Worm (Caenorhabditis elegans): ENCODE results near the gene Y57A10B.6.

ce11 chrII:12382625-12383562 lies 7.0 kb upstream of the Y57A10B.6 start, which contains the start of gene btb-14:
- no peak for TF ChIP-seq T22C8.4 (GFP tag; IDR thresholded peaks at IDR 0.05)
- no peak for TF ChIP-seq flt-1 (GFP tag; IDR thresholded peaks at IDR 0.05)
